Worm (Caenorhabditis elegans) whole organism, young adult: ENCODE results near the gene K01G5.8.

Experiments
- B0019.2 ChIP-seq: fragments of 200-800 bp; sonication (Bioruptor generic); conservative IDR thresholded peaks from 2 replicates; pipeline ENCODE4 v1.3.6; 2022; ENCODE audit warnings: missing genetic modification reagents, missing genetic modification characterization, missing compliant biosample characterization
- B0336.3 ChIP-seq: fragments of 200-800 bp; sonication (Bioruptor generic); IDR thresholded peaks from 2 replicates; pipeline ENCODE4 v1.3.6; 2022; ENCODE audit warnings: missing genetic modification characterization, missing compliant biosample characterization
- D2030.7 ChIP-seq: fragments of 200-800 bp; sonication (Bioruptor generic); IDR thresholded peaks from 2 replicates; pipeline ENCODE4 v1.3.6; 2022; ENCODE audit warnings: missing genetic modification reagents, missing genetic modification characterization, missing compliant biosample characterization
- F10E7.11 ChIP-seq: sonication (generic microtip); optimal IDR thresholded peaks from 2 replicates; lab custom pipeline; 2017; ENCODE audit warnings: mild to moderate bottlenecking, missing genetic modification characterization, moderate library complexity, missing compliant biosample characterization
- F23B12.7 ChIP-seq: sonication (generic microtip); optimal IDR thresholded peaks from 2 replicates; lab custom pipeline; 2017; ENCODE audit warnings: missing genetic modification characterization, mild to moderate bottlenecking, missing compliant biosample characterization, antibody characterized with exemption, moderate library complexity; ENCODE audit not compliant: insufficient read depth
- F33H1.4 ChIP-seq: fragments of 200-800 bp; sonication (Bioruptor generic); IDR thresholded peaks from 2 replicates; pipeline ENCODE4 v1.3.6; 2022; ENCODE audit warnings: missing genetic modification reagents, missing genetic modification characterization, missing compliant biosample characterization
- F52B5.7 ChIP-seq: sonication (generic microtip); optimal IDR thresholded peaks from 2 replicates; lab custom pipeline; 2016; ENCODE audit warnings: mild to moderate bottlenecking, missing genetic modification characterization, missing compliant biosample characterization
- F55B11.4 ChIP-seq: sonication (generic microtip); optimal IDR thresholded peaks from 2 replicates; lab custom pipeline; 2016; ENCODE audit warnings: missing compliant biosample characterization, missing genetic modification characterization, borderline replicate concordance; ENCODE audit not compliant: insufficient read depth
- K11D2.4 ChIP-seq: fragments of 200-800 bp; sonication (Bioruptor generic); IDR thresholded peaks from 2 replicates; pipeline ENCODE4 v1.3.6; 2022; ENCODE audit warnings: missing genetic modification reagents, missing genetic modification characterization, missing compliant biosample characterization
- Y53F4B.3 ChIP-seq: fragments of 200-800 bp; sonication (Bioruptor generic); IDR thresholded peaks from 2 replicates; pipeline ENCODE4 v1.3.6; 2022; ENCODE audit warnings: missing genetic modification reagents, missing genetic modification characterization, missing compliant biosample characterization
- Y53G8AR.9 ChIP-seq: fragments of 200-800 bp; sonication (Bioruptor generic); conservative IDR thresholded peaks from 2 replicates; pipeline ENCODE4 v1.3.6; 2022; ENCODE audit warnings: missing genetic modification reagents, missing genetic modification characterization, missing compliant biosample characterization
- Y56A3A.18 ChIP-seq: fragments of 200-800 bp; sonication (Bioruptor generic); IDR thresholded peaks from 2 replicates; pipeline ENCODE4 v1.3.6; 2022; ENCODE audit warnings: missing genetic modification reagents, missing genetic modification characterization, missing compliant biosample characterization
- Y67H2A.10 ChIP-seq: fragments of 200-800 bp; sonication (Bioruptor generic); conservative IDR thresholded peaks from 2 replicates; pipeline ENCODE4 v1.3.6; 2022; ENCODE audit warnings: missing genetic modification reagents, missing genetic modification characterization, missing compliant biosample characterization
- aptf-2 ChIP-seq: fragments of 200-800 bp; sonication (Bioruptor generic); conservative IDR thresholded peaks from 2 replicates; pipeline ENCODE4 v1.3.6; 2022; ENCODE audit warnings: missing genetic modification reagents, missing genetic modification characterization, missing compliant biosample characterization
- attf-3 ChIP-seq: fragments of 200-800 bp; sonication (Bioruptor generic); conservative IDR thresholded peaks from 2 replicates; pipeline ENCODE4 v1.3.6; 2022; ENCODE audit warnings: missing genetic modification reagents, missing genetic modification characterization, missing compliant biosample characterization
- attf-5 ChIP-seq: fragments of 200-800 bp; sonication (Bioruptor generic); optimal IDR thresholded peaks from 2 replicates; lab custom pipeline; 2018; ENCODE audit warnings: mild to moderate bottlenecking, missing genetic modification characterization, missing compliant biosample characterization
- ccch-3 ChIP-seq: fragments of 200-800 bp; sonication (Bioruptor generic); optimal IDR thresholded peaks from 2 replicates; lab custom pipeline; 2018; ENCODE audit warnings: mild to moderate bottlenecking, missing genetic modification characterization, missing compliant biosample characterization
- ceh-27 ChIP-seq: fragments of 200-800 bp; sonication (Bioruptor generic); optimal IDR thresholded peaks from 2 replicates; lab custom pipeline; 2018; ENCODE audit warnings: mild to moderate bottlenecking, missing genetic modification characterization, moderate library complexity, missing compliant biosample characterization
- ceh-91 ChIP-seq: fragments of 200-800 bp; sonication (Bioruptor generic); IDR thresholded peaks from 2 replicates; pipeline ENCODE4 v1.3.6; 2022; ENCODE audit warnings: missing genetic modification reagents, missing genetic modification characterization, missing compliant biosample characterization
- chd-7 ChIP-seq: sonication (generic microtip); optimal IDR thresholded peaks from 2 replicates; lab custom pipeline; 2016; ENCODE audit warnings: mild to moderate bottlenecking, missing genetic modification characterization, moderate library complexity, missing compliant biosample characterization
- dpl-1 ChIP-seq: fragments of 150-350 bp; optimal IDR thresholded peaks from 2 replicates; lab custom pipeline; 2014; ENCODE audit warnings: missing biosample characterization, missing genetic modification reagents, missing genetic modification characterization
- efl-1 ChIP-seq: fragments of 150-350 bp; optimal IDR thresholded peaks from 2 replicates; lab custom pipeline; 2014; ENCODE audit warnings: missing biosample characterization, missing genetic modification reagents, missing genetic modification characterization
- egrh-3 ChIP-seq: fragments of 200-800 bp; sonication (Bioruptor generic); IDR thresholded peaks from 2 replicates; pipeline ENCODE4 v1.3.6; 2022; ENCODE audit warnings: missing genetic modification reagents, missing genetic modification characterization, missing compliant biosample characterization
- ets-4 ChIP-seq: fragments of 200-800 bp; sonication (Bioruptor generic); optimal IDR thresholded peaks from 2 replicates; lab custom pipeline; 2018; ENCODE audit warnings: mild to moderate bottlenecking, missing genetic modification characterization, missing compliant biosample characterization
- hlh-26 ChIP-seq: fragments of 200-800 bp; sonication (Bioruptor generic); conservative IDR thresholded peaks from 2 replicates; pipeline ENCODE4 v1.3.6; 2022; ENCODE audit warnings: missing genetic modification reagents, missing genetic modification characterization, missing compliant biosample characterization
- hrde-1 ChIP-seq: sonication (generic microtip); optimal IDR thresholded peaks from 2 replicates; lab custom pipeline; 2016; ENCODE audit warnings: missing genetic modification characterization, mild to moderate bottlenecking, missing compliant biosample characterization, moderate library complexity, missing genotype, missing genetic modification reagents, borderline replicate concordance
- lag-1 ChIP-seq: fragments of 200-800 bp; sonication (Bioruptor generic); IDR thresholded peaks from 2 replicates; pipeline ENCODE4 v1.3.6; 2022; ENCODE audit warnings: missing genetic modification reagents, missing genetic modification characterization, missing compliant biosample characterization
- lin-54 ChIP-seq: fragments of 200-800 bp; sonication (Bioruptor generic); optimal IDR thresholded peaks from 2 replicates; lab custom pipeline; 2018; ENCODE audit warnings: mild to moderate bottlenecking, missing genetic modification characterization, missing compliant biosample characterization
- lir-1 ChIP-seq: fragments of 200-800 bp; sonication (Bioruptor generic); conservative IDR thresholded peaks from 2 replicates; pipeline ENCODE4 v1.3.6; 2022; ENCODE audit warnings: missing genetic modification reagents, missing genetic modification characterization, missing compliant biosample characterization
- madf-10 ChIP-seq: sonication (generic microtip); optimal IDR thresholded peaks from 2 replicates; lab custom pipeline; 2016; ENCODE audit warnings: mild to moderate bottlenecking, missing genetic modification characterization, missing compliant biosample characterization
- madf-8 ChIP-seq: fragments of 200-800 bp; sonication (Bioruptor generic); conservative IDR thresholded peaks from 2 replicates; pipeline ENCODE4 v1.3.6; 2022; ENCODE audit warnings: missing genetic modification reagents, missing genetic modification characterization, missing compliant biosample characterization
- mel-28 ChIP-seq: sonication (generic microtip); optimal IDR thresholded peaks from 2 replicates; lab custom pipeline; 2016; ENCODE audit warnings: borderline replicate concordance, mild to moderate bottlenecking, missing genetic modification characterization, missing compliant biosample characterization
- mes-4 ChIP-seq: sonication (generic microtip); optimal IDR thresholded peaks from 2 replicates; lab custom pipeline; 2016; ENCODE audit warnings: missing genotype, missing genetic modification characterization, missing compliant biosample characterization
- mxl-1 ChIP-seq: sonication (generic microtip); optimal IDR thresholded peaks from 2 replicates; lab custom pipeline; 2016; ENCODE audit warnings: missing genetic modification characterization, missing compliant biosample characterization
- nfyb-1 ChIP-seq: fragments of 200-800 bp; sonication (Bioruptor generic); IDR thresholded peaks from 2 replicates; pipeline ENCODE4 v1.3.6; 2022; ENCODE audit warnings: missing genetic modification reagents, missing genetic modification characterization, missing compliant biosample characterization
- pbrm-1 ChIP-seq: fragments of 200-800 bp; sonication (Bioruptor generic); IDR thresholded peaks from 2 replicates; pipeline ENCODE4 v1.3.6; 2022; ENCODE audit warnings: missing genetic modification reagents, missing genetic modification characterization, missing compliant biosample characterization
- pha-4 ChIP-seq: fragments of 150-350 bp; sonication (generic microtip); optimal IDR thresholded peaks from 2 replicates; lab custom pipeline; 2014; ENCODE audit warnings: missing biosample characterization, missing genetic modification reagents, missing genetic modification characterization
- rcor-1 ChIP-seq: fragments of 200-800 bp; sonication (Bioruptor generic); IDR thresholded peaks from 2 replicates; pipeline ENCODE4 v1.3.6; 2022; ENCODE audit warnings: missing genetic modification reagents, missing genetic modification characterization, missing compliant biosample characterization
- repo-1 ChIP-seq: sonication (generic microtip); optimal IDR thresholded peaks from 2 replicates; lab custom pipeline; 2017; ENCODE audit warnings: mild to moderate bottlenecking, missing genetic modification characterization, missing compliant biosample characterization
- sdz-38 ChIP-seq: sonication (generic microtip); optimal IDR thresholded peaks from 2 replicates; lab custom pipeline; 2016; ENCODE audit warnings: missing genotype, missing genetic modification characterization, missing compliant biosample characterization
- sea-2 ChIP-seq: fragments of 200-800 bp; sonication (Bioruptor generic); IDR thresholded peaks from 2 replicates; pipeline ENCODE4 v1.3.6; 2022; ENCODE audit warnings: missing genetic modification characterization, missing compliant biosample characterization
- snpc-1.1 ChIP-seq: sonication (generic microtip); optimal IDR thresholded peaks from 2 replicates; lab custom pipeline; 2017; ENCODE audit warnings: missing genetic modification characterization, mild to moderate bottlenecking, missing compliant biosample characterization, antibody characterized with exemption, moderate library complexity, missing genotype, missing genetic modification reagents; ENCODE audit not compliant: insufficient read depth
- snpc-1.3 ChIP-seq: sonication (generic microtip); optimal IDR thresholded peaks from 2 replicates; lab custom pipeline; 2017; ENCODE audit warnings: missing genetic modification characterization, mild to moderate bottlenecking, missing compliant biosample characterization, antibody characterized with exemption, moderate library complexity, missing genotype, missing genetic modification reagents; ENCODE audit not compliant: insufficient read depth
- tbp1 ChIP-seq: fragments of 200-800 bp; sonication (Bioruptor generic); optimal IDR thresholded peaks from 2 replicates; lab custom pipeline; 2018; ENCODE audit warnings: mild to moderate bottlenecking, missing genetic modification characterization, missing compliant biosample characterization
- unc-130 ChIP-seq: sonication (generic microtip); optimal IDR thresholded peaks from 2 replicates; lab custom pipeline; 2016; ENCODE audit warnings: missing genetic modification reagents, missing genetic modification characterization, missing compliant biosample characterization
- unc-62 ChIP-seq: fragments of 150-350 bp; optimal IDR thresholded peaks from 2 replicates; lab custom pipeline; 2014; ENCODE audit warnings: missing biosample characterization, missing genetic modification reagents, missing genetic modification characterization
- xnd-1 ChIP-seq: sonication (generic microtip); optimal IDR thresholded peaks from 2 replicates; lab custom pipeline; 2016; ENCODE audit warnings: missing genotype, missing genetic modification reagents, missing genetic modification characterization, missing compliant biosample characterization
- ztf-22 ChIP-seq: fragments of 200-800 bp; sonication (Bioruptor generic); optimal IDR thresholded peaks from 2 replicates; lab custom pipeline; 2018; ENCODE audit warnings: mild to moderate bottlenecking, missing genetic modification characterization, moderate library complexity, missing compliant biosample characterization

Gene K01G5.8

DNA sequence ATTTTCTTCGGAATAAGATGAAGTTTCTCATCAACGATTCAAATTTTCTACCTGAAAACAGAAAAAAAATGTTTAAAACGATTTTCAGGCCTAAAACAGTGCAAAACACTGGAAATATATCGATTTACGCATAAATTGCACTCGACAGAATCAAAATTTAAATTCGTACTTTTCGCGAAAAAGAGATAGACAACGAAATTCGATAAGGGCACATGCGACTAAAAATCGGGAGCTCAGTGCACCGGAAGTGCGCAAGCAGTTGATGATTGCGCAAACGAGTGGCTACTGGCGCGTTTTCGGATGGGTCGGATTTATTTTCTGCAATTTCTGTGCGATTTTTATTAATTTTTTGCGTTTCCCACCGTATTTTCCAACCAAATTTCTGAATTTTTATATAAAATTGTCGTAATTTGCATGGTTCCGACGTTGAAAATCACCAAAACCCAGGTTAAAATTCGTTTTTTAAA lies 33.6 kb downstream of the K01G5.8 start, which contains the start of the genes Y39A1A.21 and Y39A1A.22 (continued):
- TF ChIP-seq chd-7 (tag; lab: Kevin White, UChicago) = peak; percentile 50
- TF ChIP-seq unc-130 (GFP tag; lab: Kevin White, UChicago) = no peak
- TF ChIP-seq aptf-2 (GFP tag; lab: Robert Waterston, UW) = no peak
- TF ChIP-seq snpc-1.3 (tag; lab: Kevin White, UChicago) = no peak
- TF ChIP-seq lag-1 (GFP tag; lab: Robert Waterston, UW) = no peak
- no peak for TF ChIP-seq F10E7.11 (tag; lab: Kevin White, UChicago)
- TF ChIP-seq Y53G8AR.9 (GFP tag; lab: Robert Waterston, UW) = peak; percentile 91
- no peak for TF ChIP-seq ztf-22 (GFP tag; lab: Kevin White, UChicago)
- TF ChIP-seq hrde-1 = no peak
- peak; percentile 80 for TF ChIP-seq lin-54 (GFP tag; lab: Kevin White, UChicago)
- TF ChIP-seq B0019.2 (GFP tag; lab: Robert Waterston, UW) = peak; percentile 58; the same call in 1 of the 2 replicates
- TF ChIP-seq F52B5.7 (tag; lab: Kevin White, UChicago) = no peak
- TF ChIP-seq nfyb-1 (GFP tag; lab: Robert Waterston, UW) = peak; percentile 88
- TF ChIP-seq lir-1 = peak; percentile 11; the same call in 1 of the 2 replicates
- peak; percentile 42; the same call in 1 of the 2 replicates for TF ChIP-seq D2030.7 (GFP tag; lab: Robert Waterston, UW)
- TF ChIP-seq B0336.3 (GFP tag; lab: Robert Waterston, UW) = peak; percentile 70
- peak; percentile 59 for TF ChIP-seq tbp1 (GFP tag; lab: Kevin White, UChicago)
- no peak for TF ChIP-seq ccch-3 (GFP tag; lab: Kevin White, UChicago)
- peak; percentile 79 for TF ChIP-seq rcor-1 (GFP tag; lab: Robert Waterston, UW)
- TF ChIP-seq F55B11.4 (tag; lab: Kevin White, UChicago) = no peak
- peak; percentile 28 for TF ChIP-seq efl-1 (GFP tag; lab: Kevin White, UChicago)
- TF ChIP-seq Y53F4B.3 (GFP tag; lab: Robert Waterston, UW) = no peak
- TF ChIP-seq hlh-26 = no peak
- peak; percentile 2 for TF ChIP-seq pha-4 (tag; lab: Kevin White, UChicago)
- TF ChIP-seq ceh-27 = peak; percentile 57
- TF ChIP-seq attf-5 (GFP tag; lab: Kevin White, UChicago) = peak; percentile 77
- peak; percentile 37 for TF ChIP-seq repo-1 (tag; lab: Kevin White, UChicago)
- no peak for TF ChIP-seq egrh-3 (GFP tag; lab: Robert Waterston, UW)
- TF ChIP-seq Y56A3A.18 = 0 out of 2 replicates have a peak, but pooled peaks have one; percentile 14
- 0 out of 2 replicates have a peak, but pooled peaks have one; percentile 31 for TF ChIP-seq attf-3 (GFP tag; lab: Robert Waterston, UW)
- no peak for TF ChIP-seq mes-4 (tag; lab: Kevin White, UChicago)
- peak; percentile 40; the same call in 1 of the 2 replicates for TF ChIP-seq madf-8 (GFP tag; lab: Robert Waterston, UW)
- no peak for TF ChIP-seq snpc-1.1
- TF ChIP-seq ets-4 (GFP tag; lab: Kevin White, UChicago) = no peak
- no peak for TF ChIP-seq mxl-1 (tag; lab: Kevin White, UChicago)
- peak; percentile 63 for TF ChIP-seq xnd-1
- no peak for TF ChIP-seq dpl-1 (GFP tag; lab: Kevin White, UChicago)
- peak; percentile 74 for TF ChIP-seq F33H1.4 (GFP tag; lab: Robert Waterston, UW)
- no peak for TF ChIP-seq mel-28 (tag; lab: Kevin White, UChicago)
- TF ChIP-seq F23B12.7 (tag; lab: Kevin White, UChicago) = peak; percentile 55
- TF ChIP-seq Y67H2A.10 (GFP tag; lab: Robert Waterston, UW) = no peak
- TF ChIP-seq madf-10 = peak; percentile 16
- no peak for TF ChIP-seq sdz-38 (tag; lab: Kevin White, UChicago)
- peak; percentile 74 for TF ChIP-seq K11D2.4
- peak; percentile 65 for TF ChIP-seq ceh-91
- no peak for TF ChIP-seq unc-62 (GFP tag; lab: Kevin White, UChicago)
- TF ChIP-seq sea-2 (GFP tag; lab: Robert Waterston, UW) = no peak
- peak; percentile 74 for TF ChIP-seq pbrm-1 (GFP tag; lab: Robert Waterston, UW)
